Fruit fly (Drosophila melanogaster): ENCODE measurements around the gene NSD.

Gene NSD

dm6 chr3R:27948421-27948906, 10.8 kb upstream of the NSD start, which contains the start of gene Gp93 (continued):
- TF ChIP-seq MTF-1 (GFP tag; optimal IDR thresholded peaks at IDR 0.05; ENCODE audit: borderline replicate concordance) = peak; percentile 24
- no peak for TF ChIP-seq CG1529 (GFP tag; optimal IDR thresholded peaks at IDR 0.05)
- TF ChIP-seq CG9437 (GFP tag; optimal IDR thresholded peaks at IDR 0.05) = peak; percentile 31
- no peak for TF ChIP-seq trh (GFP tag; optimal IDR thresholded peaks at IDR 0.05)
- no peak for TF ChIP-seq Fer2 (tag; optimal IDR thresholded peaks at IDR 0.05)
- no peak for TF ChIP-seq Asciz (GFP tag; optimal IDR thresholded peaks at IDR 0.05)
- peak; percentile 15; the same call in 1 of the 2 replicates for TF ChIP-seq onecut (GFP tag; IDR thresholded peaks at IDR 0.05)
- TF ChIP-seq jing (GFP tag; optimal IDR thresholded peaks at IDR 0.05) = no peak
- TF ChIP-seq sqz (GFP tag; optimal IDR thresholded peaks at IDR 0.05) = peak; percentile 95
- no peak for TF ChIP-seq CG11398 (GFP tag; optimal IDR thresholded peaks at IDR 0.05)
- no peak for TF ChIP-seq caup (GFP tag; optimal IDR thresholded peaks at IDR 0.05; ENCODE audit: severe bottlenecking)
- TF ChIP-seq NFAT (GFP tag; IDR thresholded peaks at IDR 0.05) = peak; percentile 61
- TF ChIP-seq CG6813 (GFP tag; optimal IDR thresholded peaks at IDR 0.05) = no peak
- TF ChIP-seq H2.0 (GFP tag; IDR thresholded peaks at IDR 0.05) = peak; percentile 55; the same call in 1 of the 2 replicates
- peak; percentile 54 for TF ChIP-seq mam (GFP tag; optimal IDR thresholded peaks at IDR 0.05)
- peak; percentile 69 for TF ChIP-seq CG13424 (tag; optimal IDR thresholded peaks at IDR 0.05)
- peak; percentile 67 for TF ChIP-seq CG13775 (GFP tag; optimal IDR thresholded peaks at IDR 0.05)
- peak; percentile 31 for TF ChIP-seq CG8388 (GFP tag; optimal IDR thresholded peaks at IDR 0.05)
- TF ChIP-seq hbn (GFP tag; IDR thresholded peaks at IDR 0.05; ENCODE audit: partially characterized antibody) = no peak
- TF ChIP-seq ind (GFP tag; optimal IDR thresholded peaks at IDR 0.05) = no peak
- no peak for TF ChIP-seq CG13624 (GFP tag; optimal IDR thresholded peaks at IDR 0.05)
- peak; percentile 55; the same call in 1 of the 2 replicates for TF ChIP-seq amos (GFP tag; IDR thresholded peaks at IDR 0.05; ENCODE audit: partially characterized antibody)
- TF ChIP-seq CG4282 (GFP tag; optimal IDR thresholded peaks at IDR 0.05) = no peak
- TF ChIP-seq CG8765 (GFP tag; IDR thresholded peaks at IDR 0.05) = peak; percentile 34; the same call in 1 of the 2 replicates
- TF ChIP-seq CG10462 (GFP tag; optimal IDR thresholded peaks at IDR 0.05) = peak; percentile 53
- peak; percentile 59 for TF ChIP-seq NfI (GFP tag; optimal IDR thresholded peaks at IDR 0.05)
- peak; percentile 16; the same call in 1 of the 2 replicates for TF ChIP-seq dimm (GFP tag; IDR thresholded peaks at IDR 0.05)
- TF ChIP-seq dm (GFP tag; optimal IDR thresholded peaks at IDR 0.05) = peak; percentile 20
- peak; percentile 62; the same call in 1 of the 2 replicates for TF ChIP-seq Atf6 (GFP tag; IDR thresholded peaks at IDR 0.05)
- TF ChIP-seq vvl (GFP tag; IDR thresholded peaks at IDR 0.05) = peak; percentile 73
- peak; percentile 9 for TF ChIP-seq mirr (GFP tag; optimal IDR thresholded peaks at IDR 0.05)
- TF ChIP-seq unc-4 (GFP tag; IDR thresholded peaks at IDR 0.05; ENCODE audit: partially characterized antibody) = no peak
- peak; percentile 52; the same call in 1 of the 3 replicates for TF ChIP-seq Dbx (GFP tag; IDR thresholded peaks at IDR 0.05)
- TF ChIP-seq CG14667 (GFP tag; IDR thresholded peaks at IDR 0.05) = peak; percentile 57
- peak; percentile 68 for TF ChIP-seq CG1602 (GFP tag; optimal IDR thresholded peaks at IDR 0.05)
- TF ChIP-seq B-H2 (GFP tag; optimal IDR thresholded peaks at IDR 0.05) = peak; percentile 22
- TF ChIP-seq ranshi (GFP tag; IDR thresholded peaks at IDR 0.05) = 0 out of 2 replicates have a peak, but pooled peaks have one; percentile 12
- no peak for TF ChIP-seq CG10959 (GFP tag; IDR thresholded peaks at IDR 0.05)
- TF ChIP-seq CG16813 (GFP tag; IDR thresholded peaks at IDR 0.05; ENCODE audit: partially characterized antibody) = no peak
- peak; percentile 18 for TF ChIP-seq Dek (tag; optimal IDR thresholded peaks at IDR 0.05)
- 0 out of 2 replicates have a peak, but pooled peaks have one; percentile 12 for TF ChIP-seq tna (GFP tag; IDR thresholded peaks at IDR 0.05; ENCODE audit: partially characterized antibody)
- peak; percentile 5 for TF ChIP-seq CrebB (tag; optimal IDR thresholded peaks at IDR 0.05)
- TF ChIP-seq CG15479 (GFP tag; optimal IDR thresholded peaks at IDR 0.05) = no peak
- no peak for TF ChIP-seq gcm2 (GFP tag; optimal IDR thresholded peaks at IDR 0.05)
- TF ChIP-seq zf30C (GFP tag; optimal IDR thresholded peaks at IDR 0.05) = no peak
- peak; percentile 87 for TF ChIP-seq MESR4 (GFP tag; optimal IDR thresholded peaks at IDR 0.05)
- no peak for TF ChIP-seq D19B (GFP tag; optimal IDR thresholded peaks at IDR 0.05)
- TF ChIP-seq hkb (optimal IDR thresholded peaks at IDR 0.05) = no peak
- no peak for TF ChIP-seq hkb (GFP tag; IDR thresholded peaks at IDR 0.05)
- 0 out of 3 replicates have a peak, but pooled peaks have one; percentile 18 for TF ChIP-seq CG14050 (GFP tag; IDR thresholded peaks at IDR 0.05)
